Fruit fly (Drosophila melanogaster) whole organism, embryonic: ENCODE results near the gene CG43402.

Experiments
- Atf3 ChIP-seq: fragments of 200-800 bp; sonication (Bioruptor generic); optimal IDR thresholded peaks from 3 replicates; lab custom pipeline; 2016; ENCODE audit warnings: missing biosample characterization, missing genetic modification characterization
- C15 ChIP-seq: fragments of 200-800 bp; sonication (Bioruptor generic); IDR thresholded peaks from 3 replicates; pipeline ENCODE4 v1.3.6; 2022; ENCODE audit warnings: missing biosample characterization, missing genetic modification characterization
- CG10431 ChIP-seq: fragments of 200-800 bp; sonication (Bioruptor generic); optimal IDR thresholded peaks from 3 replicates; lab custom pipeline; 2018; ENCODE audit warnings: missing biosample characterization, mild to moderate bottlenecking, missing genetic modification characterization
- CG10462 ChIP-seq: fragments of 200-800 bp; sonication (Bioruptor generic); optimal IDR thresholded peaks from 2 replicates; lab custom pipeline; 2016; ENCODE audit warnings: missing biosample characterization, missing genetic modification characterization
- CG10565 ChIP-seq: fragments of 200-800 bp; sonication (Bioruptor generic); optimal IDR thresholded peaks from 3 replicates; lab custom pipeline; 2016; ENCODE audit warnings: missing biosample characterization, mild to moderate bottlenecking, missing genetic modification characterization
- CG14441 ChIP-seq: fragments of 200-800 bp; sonication (Bioruptor generic); IDR thresholded peaks from 2 replicates; pipeline ENCODE4 v1.3.6; 2022; ENCODE audit warnings: missing biosample characterization, missing genetic modification characterization
- CG14860 ChIP-seq: fragments of 200-800 bp; sonication (Bioruptor generic); IDR thresholded peaks from 3 replicates; pipeline ENCODE4 v1.3.6; 2022; ENCODE audit warnings: missing biosample characterization, missing genetic modification characterization; ENCODE audit not compliant: partially characterized antibody
- CG1529 ChIP-seq: fragments of 200-800 bp; sonication (Bioruptor generic); optimal IDR thresholded peaks from 3 replicates; lab custom pipeline; 2018; ENCODE audit warnings: missing biosample characterization, missing genetic modification characterization
- CG15696 ChIP-seq: fragments of 200-800 bp; sonication (Bioruptor generic); optimal IDR thresholded peaks from 2 replicates; lab custom pipeline; 2019; ENCODE audit warnings: missing biosample characterization, mild to moderate bottlenecking, missing genetic modification characterization, moderate library complexity
- CG2678 ChIP-seq: fragments of 200-800 bp; sonication (Bioruptor generic); optimal IDR thresholded peaks from 3 replicates; lab custom pipeline; 2019; ENCODE audit warnings: missing biosample characterization, mild to moderate bottlenecking, missing genetic modification characterization, moderate library complexity
- CG32772 ChIP-seq: fragments of 200-800 bp; sonication (Bioruptor generic); IDR thresholded peaks from 2 replicates; pipeline ENCODE4 v1.3.6; 2022; ENCODE audit warnings: missing biosample characterization, missing genetic modification characterization
- CG34376 ChIP-seq: fragments of 200-800 bp; sonication (Bioruptor generic); optimal IDR thresholded peaks from 2 replicates; lab custom pipeline; 2018; ENCODE audit warnings: missing biosample characterization, mild to moderate bottlenecking, missing genetic modification characterization
- CG3838 ChIP-seq: fragments of 200-800 bp; sonication (Bioruptor generic); optimal IDR thresholded peaks from 3 replicates; lab custom pipeline; 2016; ENCODE audit warnings: missing biosample characterization, missing genetic modification characterization
- CG9215 ChIP-seq: fragments of 200-800 bp; sonication (Bioruptor generic); IDR thresholded peaks from 2 replicates; pipeline ENCODE4 v1.3.6; 2022; ENCODE audit warnings: missing biosample characterization, missing genetic modification characterization
- Dip2 ChIP-seq: fragments of 200-800 bp; sonication (Bioruptor generic); IDR thresholded peaks from 2 replicates; pipeline ENCODE4 v1.3.6; 2022; ENCODE audit warnings: missing biosample characterization, missing genetic modification characterization
- ERR ChIP-seq: fragments of 200-800 bp; sonication (Bioruptor generic); optimal IDR thresholded peaks from 2 replicates; lab custom pipeline; 2016; ENCODE audit warnings: missing biosample characterization, missing genetic modification characterization
- Ets65A ChIP-seq: fragments of 200-800 bp; sonication (Bioruptor generic); peaks from one replicate; lab custom pipeline; 2016; ENCODE audit warnings: missing biosample characterization, missing genetic modification characterization
- HHEX ChIP-seq: fragments of 200-800 bp; sonication (Bioruptor generic); optimal IDR thresholded peaks from 3 replicates; lab custom pipeline; 2017; ENCODE audit warnings: missing biosample characterization, mild to moderate bottlenecking, missing genetic modification characterization, missing genetic modification reagents
- HLH4C ChIP-seq: fragments of 200-800 bp; sonication (Bioruptor generic); IDR thresholded peaks from 3 replicates; pipeline ENCODE4 v1.3.6; 2022; ENCODE audit warnings: missing biosample characterization, missing genetic modification characterization; ENCODE audit not compliant: partially characterized antibody
- Hey ChIP-seq: fragments of 200-800 bp; sonication (Bioruptor generic); optimal IDR thresholded peaks from 3 replicates; lab custom pipeline; 2018; ENCODE audit warnings: missing biosample characterization, mild to moderate bottlenecking, missing genetic modification characterization
- Jarid2 ChIP-seq: fragments of 200-800 bp; sonication (Bioruptor generic); optimal IDR thresholded peaks from 3 replicates; lab custom pipeline; 2017; ENCODE audit warnings: mild to moderate bottlenecking, missing biosample characterization, missing genetic modification reagents, missing genetic modification characterization
- Lpt ChIP-seq: fragments of >200 bp; optimal IDR thresholded peaks from 2 replicates; lab custom pipeline; 2018; ENCODE audit warnings: missing biosample characterization, missing genetic modification characterization
- Opbp ChIP-seq: fragments of 200-800 bp; sonication (Bioruptor generic); IDR thresholded peaks from 3 replicates; pipeline ENCODE4 v1.3.6; 2022; ENCODE audit warnings: missing biosample characterization, missing genetic modification characterization; ENCODE audit not compliant: partially characterized antibody
- Spps ChIP-seq: fragments of 200-800 bp; sonication (Bioruptor generic); optimal IDR thresholded peaks from 2 replicates; lab custom pipeline; 2018; ENCODE audit warnings: missing biosample characterization, mild to moderate bottlenecking, missing genetic modification characterization
- ash1 ChIP-seq: fragments of 200-800 bp; sonication (Bioruptor generic); optimal IDR thresholded peaks from 2 replicates; lab custom pipeline; 2018; ENCODE audit warnings: missing biosample characterization, mild to moderate bottlenecking, missing genetic modification characterization
- bsh ChIP-seq, 2 experiments: fragments of 200-800 bp; sonication (Bioruptor generic); optimal IDR thresholded peaks; 2 replicates each; lab custom pipeline; 2017 to 2018; ENCODE audit warnings: mild to moderate bottlenecking in 2 of 2, missing biosample characterization in 2 of 2, missing genetic modification characterization in 2 of 2, moderate library complexity in 1 of 2
- btn ChIP-seq: fragments of 200-800 bp; sonication (Bioruptor generic); optimal IDR thresholded peaks from 2 replicates; lab custom pipeline; 2016; ENCODE audit warnings: missing biosample characterization, missing genetic modification characterization
- disco-r ChIP-seq: fragments of 200-800 bp; sonication (Bioruptor generic); optimal IDR thresholded peaks from 2 replicates; lab custom pipeline; 2016; ENCODE audit warnings: missing biosample characterization, missing genetic modification characterization
- hkb ChIP-seq, 2 experiments: fragments of 200-800 bp in 1 of 2; fragments of >200 bp in 1 of 2; sonication (Bioruptor generic) in 1 of 2; IDR thresholded peaks in 1 of 2; optimal IDR thresholded peaks in 1 of 2; 2 replicates each; pipeline versions ENCODE4 v1.3.6 to Lab custom; 2017 to 2022; ENCODE audit warnings: missing biosample characterization in 1 of 2, missing genetic modification characterization in 1 of 2
- mam ChIP-seq: fragments of 200-800 bp; sonication (Bioruptor generic); optimal IDR thresholded peaks from 3 replicates; lab custom pipeline; 2016; ENCODE audit warnings: missing biosample characterization, missing genetic modification characterization
- nom ChIP-seq: fragments of 200-800 bp; sonication (Bioruptor generic); optimal IDR thresholded peaks from 2 replicates; lab custom pipeline; 2017; ENCODE audit warnings: missing biosample characterization, missing genetic modification characterization, mild to moderate bottlenecking, moderate library complexity, missing genetic modification reagents
- onecut ChIP-seq: fragments of 200-800 bp; sonication (Bioruptor generic); IDR thresholded peaks from 2 replicates; pipeline ENCODE4 v1.3.6; 2022; ENCODE audit warnings: missing biosample characterization, missing genetic modification characterization
- p53 ChIP-seq: fragments of 200-800 bp; sonication (Bioruptor generic); optimal IDR thresholded peaks from 2 replicates; lab custom pipeline; 2016; ENCODE audit warnings: missing biosample characterization, missing genetic modification characterization
- pros ChIP-seq: fragments of 200-800 bp; sonication (Bioruptor generic); optimal IDR thresholded peaks from 3 replicates; lab custom pipeline; 2019; ENCODE audit warnings: missing biosample characterization, mild to moderate bottlenecking, missing genetic modification characterization, moderate library complexity
- repo ChIP-seq: fragments of 200-800 bp; sonication (Bioruptor generic); optimal IDR thresholded peaks from 2 replicates; lab custom pipeline; 2016; ENCODE audit warnings: missing biosample characterization, missing genetic modification characterization
- scrt ChIP-seq: fragments of 200-800 bp; sonication (Bioruptor generic); optimal IDR thresholded peaks from 2 replicates; lab custom pipeline; 2018; ENCODE audit warnings: missing biosample characterization, mild to moderate bottlenecking, missing genetic modification characterization, moderate library complexity
- sens ChIP-seq: fragments of 200-800 bp; sonication (Bioruptor generic); peaks from one replicate; lab custom pipeline; 2016; ENCODE audit warnings: missing biosample characterization, missing genetic modification characterization
- sqz ChIP-seq: fragments of 200-800 bp; sonication (Bioruptor generic); optimal IDR thresholded peaks from 3 replicates; lab custom pipeline; 2018; ENCODE audit warnings: missing biosample characterization, mild to moderate bottlenecking, missing genetic modification characterization
- ssp ChIP-seq: fragments of 200-800 bp; sonication (Bioruptor generic); IDR thresholded peaks from 2 replicates; pipeline ENCODE4 v1.3.6; 2022; ENCODE audit warnings: missing biosample characterization, missing genetic modification characterization
- tio ChIP-seq: fragments of 200-800 bp; sonication (Bioruptor generic); optimal IDR thresholded peaks from 2 replicates; lab custom pipeline; 2017; ENCODE audit warnings: missing biosample characterization, missing genetic modification characterization, inconsistent platforms
- tna ChIP-seq: fragments of 200-800 bp; sonication (Bioruptor generic); IDR thresholded peaks from 2 replicates; pipeline ENCODE4 v1.3.6; 2022; ENCODE audit warnings: missing biosample characterization, missing genetic modification characterization; ENCODE audit not compliant: partially characterized antibody
- vfl ChIP-seq: fragments of 200-800 bp; sonication (Bioruptor generic); optimal IDR thresholded peaks from 2 replicates; lab custom pipeline; 2016; ENCODE audit warnings: missing biosample characterization, missing genetic modification characterization
- wdn ChIP-seq: fragments of 200-800 bp; sonication (Bioruptor generic); IDR thresholded peaks from 2 replicates; pipeline ENCODE4 v1.3.6; 2022; ENCODE audit warnings: missing biosample characterization, missing genetic modification characterization
- z ChIP-seq: fragments of 200-800 bp; sonication (Bioruptor generic); IDR thresholded peaks from 3 replicates; pipeline ENCODE4 v1.3.6; 2022; ENCODE audit warnings: missing biosample characterization, missing genetic modification characterization

CG43402 gene

dm6 chr2L:1412691-1413090 is 29.7 kb upstream of the CG43402 start:
- TF ChIP-seq CG9215 (GFP tag; lab: Robert Waterston, UW) (no peak), nom (GFP tag; lab: Kevin White, UChicago) (peak; percentile 9), repo (GFP tag; lab: Kevin White, UChicago) (no peak), Spps (tag; lab: Kevin White, UChicago) (no peak), CG10431 (GFP tag; lab: Kevin White, UChicago) (no peak), onecut (GFP tag; lab: Robert Waterston, UW) (no peak), tna (GFP tag; lab: Robert Waterston, UW) (no peak), wdn (no peak), Lpt (GFP tag; lab: Kevin White, UChicago) (no peak), bsh (GFP tag; optimal IDR thresholded peaks at IDR 0.05; lab: Kevin White, UChicago) (peak in 1 of 2 experiments; percentile 17), C15 (GFP tag; lab: Robert Waterston, UW) (no peak), Dip2 (no peak), vfl (GFP tag; lab: Kevin White, UChicago) (no peak)

- TF ChIP-seq ash1 (no peak), mam (GFP tag; lab: Kevin White, UChicago) (no peak), sens (peak; percentile 52), z (GFP tag; lab: Robert Waterston, UW) (no peak), ERR (GFP tag; lab: Kevin White, UChicago) (no peak), hkb (optimal IDR thresholded peaks at IDR 0.05; lab: Kevin White, UChicago) (no peak), hkb (GFP tag; IDR thresholded peaks at IDR 0.05; lab: Robert Waterston, UW) (no peak)
- TF ChIP-seq, all 482 proteins: peak for 1
These were observed 28.4 kb upstream of the CG43402 start for dm6 chr2L:1414019-1414418.

- TF ChIP-seq Ets65A (GFP tag; lab: Kevin White, UChicago) (peak; percentile 63), p53 (GFP tag; lab: Kevin White, UChicago) (no peak)
These were observed 26.9 kb upstream of the CG43402 start for dm6 chr2L:1415525-1415924.

DNA sequence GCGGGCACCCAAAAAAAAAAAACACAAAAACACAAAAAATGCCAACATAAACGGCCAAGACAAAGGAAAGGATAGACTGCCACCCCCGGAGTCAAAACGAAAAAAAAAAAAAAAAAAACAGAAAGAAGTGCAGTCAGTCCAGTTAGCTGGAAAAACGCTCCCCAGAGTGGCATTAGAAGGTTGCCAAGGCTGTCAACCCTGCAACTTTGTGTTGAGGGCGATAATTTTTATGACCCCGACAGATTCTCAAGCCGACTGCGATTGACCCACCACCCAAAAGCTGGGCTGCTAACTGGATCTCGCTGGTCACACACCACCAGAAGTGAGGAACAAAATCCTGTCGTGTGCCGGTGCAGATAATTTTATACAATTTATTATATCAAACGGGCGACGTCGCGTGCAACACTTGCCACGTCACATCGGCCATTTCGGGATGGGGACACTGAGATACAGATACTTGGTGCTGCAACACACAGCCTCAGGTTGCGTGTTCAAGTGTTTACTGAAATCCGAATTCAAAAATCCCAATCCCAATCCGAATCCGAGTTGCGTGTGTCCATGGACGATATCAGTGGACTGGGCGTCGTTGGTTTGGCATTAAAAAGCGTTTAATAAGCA is 24.2 kb upstream of the CG43402 start:
- TF ChIP-seq Hey (tag; lab: Kevin White, UChicago) (peak; percentile 80), Spps (tag; lab: Kevin White, UChicago) (no peak), Atf3 (no peak), disco-r (GFP tag; lab: Kevin White, UChicago) (no peak), ssp (GFP tag; lab: Robert Waterston, UW) (no peak), CG32772 (GFP tag; lab: Robert Waterston, UW) (peak; percentile 28; the same call in 1 of the 2 replicates), CG3838 (no peak), CG14441 (no peak), btn (GFP tag; lab: Kevin White, UChicago) (no peak), CG10462 (GFP tag; lab: Kevin White, UChicago) (no peak), Opbp (GFP tag; lab: Robert Waterston, UW) (no peak), CG14860 (no peak), scrt (GFP tag; lab: Kevin White, UChicago) (no peak), tio (GFP tag; lab: Kevin White, UChicago) (no peak), Jarid2 (GFP tag; lab: Kevin White, UChicago) (no peak), sqz (GFP tag; lab: Kevin White, UChicago) (peak; percentile 55), pros (peak; percentile 71), HLH4C (GFP tag; lab: Robert Waterston, UW) (no peak), CG10565 (GFP tag; lab: Kevin White, UChicago) (no peak), Ets65A (GFP tag; lab: Kevin White, UChicago) (no peak), CG15696 (tag; lab: Kevin White, UChicago) (no peak), CG2678 (tag; lab: Kevin White, UChicago) (no peak), HHEX (no peak), CG34376 (GFP tag; lab: Kevin White, UChicago) (no peak), CG1529 (GFP tag; lab: Kevin White, UChicago) (no peak)
